Worm (Caenorhabditis elegans) whole organism, L4 larva: Measurements from ENCODE around the gene F09E5.16.

Experiments
- F37D6.2 ChIP-seq: sonication (generic microtip); optimal IDR thresholded peaks from 2 replicates; lab custom pipeline; 2016; ENCODE audit warnings: mild to moderate bottlenecking, missing genetic modification characterization, missing compliant biosample characterization
- ZK546.5 ChIP-seq, 2 experiments: sonication (generic microtip); optimal IDR thresholded peaks; 2 replicates each; lab custom pipeline; 2017; ENCODE audit warnings: missing biosample characterization in 2 of 2, missing genetic modification characterization in 2 of 2
- aha-1 ChIP-seq: fragments of 150-350 bp; peaks from one replicate; lab custom pipeline; 2014; ENCODE audit warnings: missing biosample characterization, missing genetic modification characterization
- ama-1 ChIP-seq: fragments of 150-350 bp; optimal IDR thresholded peaks from 2 replicates; lab custom pipeline; 2014; ENCODE audit warnings: inconsistent platforms, mixed read lengths
- arid-1 ChIP-seq: fragments of 200-800 bp; sonication (Bioruptor generic); conservative IDR thresholded peaks from 2 replicates; pipeline ENCODE4 v1.3.6; 2022; ENCODE audit warnings: missing genetic modification reagents, missing genetic modification characterization, missing compliant biosample characterization
- attf-4 ChIP-seq: sonication (generic microtip); optimal IDR thresholded peaks from 3 replicates; lab custom pipeline; 2017; ENCODE audit warnings: missing biosample characterization, missing genetic modification characterization
- ceh-20 ChIP-seq: fragments of 200-800 bp; sonication (Bioruptor generic); IDR thresholded peaks from 2 replicates; pipeline ENCODE4 v1.3.6; 2022; ENCODE audit warnings: missing genetic modification reagents, missing genetic modification characterization, missing compliant biosample characterization
- ceh-62 ChIP-seq: sonication (generic microtip); optimal IDR thresholded peaks from 2 replicates; lab custom pipeline; 2017; ENCODE audit warnings: missing biosample characterization, missing genetic modification characterization
- ceh-82 ChIP-seq: sonication (generic microtip); optimal IDR thresholded peaks from 2 replicates; lab custom pipeline; 2017; ENCODE audit warnings: missing biosample characterization, missing genetic modification characterization
- daf-19 ChIP-seq: fragments of 200-800 bp; sonication (Bioruptor generic); conservative IDR thresholded peaks from 2 replicates; pipeline ENCODE4 v1.3.6; 2022; ENCODE audit warnings: missing genetic modification characterization, missing compliant biosample characterization
- dmd-8 ChIP-seq: fragments of 200-800 bp; sonication (Bioruptor generic); IDR thresholded peaks from 2 replicates; pipeline ENCODE4 v1.3.6; 2022; ENCODE audit warnings: missing genetic modification characterization, missing compliant biosample characterization
- dpl-1 ChIP-seq: fragments of 150-350 bp; optimal IDR thresholded peaks from 2 replicates; lab custom pipeline; 2014; ENCODE audit warnings: missing biosample characterization, missing genetic modification reagents, missing genetic modification characterization
- duxl-1 ChIP-seq: sonication (generic microtip); optimal IDR thresholded peaks from 2 replicates; lab custom pipeline; 2016; ENCODE audit warnings: mild to moderate bottlenecking, missing genetic modification characterization, moderate library complexity, missing compliant biosample characterization; ENCODE audit not compliant: poor library complexity
- egl-27 ChIP-seq: sonication (generic microtip); optimal IDR thresholded peaks from 3 replicates; lab custom pipeline; 2017; ENCODE audit warnings: missing biosample characterization, missing genetic modification reagents, missing genetic modification characterization
- fos-1 ChIP-seq: fragments of 150-350 bp; optimal IDR thresholded peaks from 2 replicates; lab custom pipeline; 2014; ENCODE audit warnings: missing biosample characterization, missing genetic modification characterization
- gei-8 ChIP-seq: fragments of 200-800 bp; sonication (Bioruptor generic); optimal IDR thresholded peaks from 2 replicates; lab custom pipeline; 2018; ENCODE audit warnings: mild to moderate bottlenecking, missing genetic modification characterization, missing compliant biosample characterization
- hif-1 ChIP-seq, 2 experiments: sonication (generic microtip); optimal IDR thresholded peaks; 2 replicates each; lab custom pipeline; 2016 to 2017; ENCODE audit warnings: missing compliant biosample characterization in 2 of 2, missing genetic modification characterization in 2 of 2, missing genetic modification reagents in 2 of 2, missing genotype in 2 of 2, mild to moderate bottlenecking in 1 of 2
- hlh-11 ChIP-seq: fragments of 200-800 bp; sonication (Bioruptor generic); optimal IDR thresholded peaks from 2 replicates; lab custom pipeline; 2018; ENCODE audit warnings: mild to moderate bottlenecking, missing genetic modification characterization, missing compliant biosample characterization
- hlh-30 ChIP-seq: sonication (generic microtip); optimal IDR thresholded peaks from 2 replicates; lab custom pipeline; 2017; ENCODE audit warnings: antibody characterized with exemption, mild to moderate bottlenecking, missing genetic modification characterization, missing compliant biosample characterization; ENCODE audit not compliant: insufficient read depth
- jun-1 ChIP-seq: fragments of 150-350 bp; optimal IDR thresholded peaks from 2 replicates; lab custom pipeline; 2014; ENCODE audit warnings: missing biosample characterization, missing genetic modification reagents, missing genetic modification characterization
- lin-1 ChIP-seq: fragments of 200-800 bp; sonication (Bioruptor generic); IDR thresholded peaks from 2 replicates; pipeline ENCODE4 v1.3.6; 2022; ENCODE audit warnings: missing genetic modification reagents, missing genetic modification characterization, missing compliant biosample characterization
- lin-29 ChIP-seq: fragments of 200-800 bp; sonication (Bioruptor generic); IDR thresholded peaks from 2 replicates; pipeline ENCODE4 v1.3.6; 2022; ENCODE audit warnings: missing genetic modification reagents, missing genetic modification characterization, missing compliant biosample characterization
- lsy-2 ChIP-seq, 2 experiments: fragments of 150-350 bp in 1 of 2; sonication (generic microtip) in 1 of 2; optimal IDR thresholded peaks; 2 replicates each; lab custom pipeline; 2014 to 2017; ENCODE audit warnings: missing biosample characterization in 2 of 2, missing genetic modification characterization in 2 of 2
- mep-1 ChIP-seq: fragments of 150-350 bp; sonication (generic microtip); optimal IDR thresholded peaks from 3 replicates; lab custom pipeline; 2014; ENCODE audit warnings: missing biosample characterization, missing genetic modification characterization
- nhr-10 ChIP-seq: fragments of 150-350 bp; optimal IDR thresholded peaks from 2 replicates; lab custom pipeline; 2014; ENCODE audit warnings: missing biosample characterization, missing genetic modification characterization
- nhr-102 ChIP-seq: sonication (generic microtip); optimal IDR thresholded peaks from 2 replicates; lab custom pipeline; 2016; ENCODE audit warnings: mild to moderate bottlenecking, missing genetic modification characterization, moderate library complexity, missing compliant biosample characterization
- nhr-111 ChIP-seq: fragments of 200-800 bp; sonication (Bioruptor generic); optimal IDR thresholded peaks from 2 replicates; lab custom pipeline; 2018; ENCODE audit warnings: mild to moderate bottlenecking, missing genetic modification characterization, missing compliant biosample characterization
- nhr-25 ChIP-seq: sonication (generic microtip); optimal IDR thresholded peaks from 2 replicates; lab custom pipeline; 2017; ENCODE audit warnings: missing genetic modification characterization, mild to moderate bottlenecking, missing compliant biosample characterization, antibody characterized with exemption, moderate library complexity, borderline replicate concordance; ENCODE audit not compliant: insufficient read depth
- nhr-28 ChIP-seq: fragments of 150-350 bp; optimal IDR thresholded peaks from 2 replicates; lab custom pipeline; 2014; ENCODE audit warnings: missing biosample characterization, missing genetic modification characterization
- nhr-41 ChIP-seq: fragments of 200-800 bp; sonication (Bioruptor generic); IDR thresholded peaks from 2 replicates; pipeline ENCODE4 v1.3.6; 2022; ENCODE audit warnings: missing genetic modification reagents, missing genetic modification characterization, missing compliant biosample characterization
- nhr-42 ChIP-seq: fragments of 200-800 bp; sonication (Bioruptor generic); IDR thresholded peaks from 2 replicates; pipeline ENCODE4 v1.3.6; 2022; ENCODE audit warnings: missing genetic modification characterization, missing compliant biosample characterization
- nhr-76 ChIP-seq: fragments of 150-350 bp; optimal IDR thresholded peaks from 2 replicates; lab custom pipeline; 2014; ENCODE audit warnings: missing biosample characterization, missing genetic modification characterization
- sdz-12 ChIP-seq: fragments of 200-800 bp; sonication (Bioruptor generic); optimal IDR thresholded peaks from 2 replicates; lab custom pipeline; 2018; ENCODE audit warnings: mild to moderate bottlenecking, missing genetic modification characterization, missing compliant biosample characterization
- set-16 ChIP-seq: fragments of 200-800 bp; sonication (Bioruptor generic); IDR thresholded peaks from 2 replicates; pipeline ENCODE4 v1.3.6; 2022; ENCODE audit warnings: missing genetic modification reagents, missing genetic modification characterization, missing compliant biosample characterization
- skn-1 ChIP-seq: fragments of 150-350 bp; optimal IDR thresholded peaks from 2 replicates; lab custom pipeline; 2014; ENCODE audit warnings: missing biosample characterization, missing genetic modification characterization
- snpc-1.2 ChIP-seq: fragments of 200-800 bp; sonication (Bioruptor generic); IDR thresholded peaks from 2 replicates; pipeline ENCODE4 v1.3.6; 2022; ENCODE audit warnings: missing genetic modification reagents, missing genetic modification characterization, missing compliant biosample characterization
- tra-1 ChIP-seq: fragments of 200-800 bp; sonication (Bioruptor generic); IDR thresholded peaks from 2 replicates; pipeline ENCODE4 v1.3.6; 2022; ENCODE audit warnings: missing genetic modification reagents, missing genetic modification characterization, missing compliant biosample characterization
- unc-62 ChIP-seq, 3 experiments: fragments of 150-350 bp in 1 of 3; sonication (generic microtip); optimal IDR thresholded peaks in 2 of 3; peaks in 1 of 3; 1 replicate in 1 of 3; 2 replicates in 2 of 3; lab custom pipeline; 2014 to 2017; ENCODE audit warnings: missing biosample characterization in 3 of 3, missing genetic modification characterization in 3 of 3, missing genetic modification reagents in 3 of 3, missing genotype in 1 of 3
- zag-1 ChIP-seq: fragments of 150-350 bp; optimal IDR thresholded peaks from 2 replicates; lab custom pipeline; 2014; ENCODE audit warnings: missing biosample characterization, missing genetic modification characterization
- zfp-3 ChIP-seq: fragments of 200-800 bp; sonication (Bioruptor generic); conservative IDR thresholded peaks from 2 replicates; pipeline ENCODE4 v1.3.6; 2022; ENCODE audit warnings: missing genetic modification reagents, missing genetic modification characterization, missing compliant biosample characterization

The F09E5.16 gene

DNA sequence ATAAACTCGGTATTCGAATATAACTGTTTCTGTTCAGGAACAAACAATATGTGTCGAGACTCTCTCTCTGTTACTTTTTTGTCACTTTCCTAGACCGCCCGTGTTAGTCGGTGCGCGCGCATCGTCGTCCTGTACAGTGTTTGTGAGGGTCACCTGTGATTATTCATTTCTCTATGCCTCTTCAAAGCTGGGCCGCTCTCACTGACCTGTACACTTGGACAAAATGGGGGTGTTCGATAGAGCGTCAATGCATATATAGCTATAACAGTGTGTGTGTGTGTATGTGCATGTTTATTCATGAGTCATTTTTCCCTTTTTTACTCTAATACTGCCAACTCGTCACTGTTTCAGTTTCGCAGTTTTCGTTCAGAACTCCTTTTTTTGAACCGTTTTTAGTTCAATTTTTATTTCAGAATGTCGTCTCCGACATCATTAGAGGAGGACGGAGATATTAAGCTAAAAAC lies 14.1 kb upstream of the F09E5.16 start, which contains the start of gene pkc-3 (continued):
- TF ChIP-seq zfp-3 (GFP tag; lab: Robert Waterston, UW) (peak; percentile 61; the same call in 1 of the 2 replicates), nhr-111 (GFP tag; lab: Kevin White, UChicago) (no peak), nhr-76 (no peak), F37D6.2 (tag; lab: Kevin White, UChicago) (no peak), ceh-82 (tag; lab: Kevin White, UChicago) (no peak), ama-1 (lab: Kevin White, UChicago) (peak; percentile 70), duxl-1 (tag; lab: Kevin White, UChicago) (peak; percentile 50), lsy-2 (tag; optimal IDR thresholded peaks at IDR 0.05; lab: Kevin White, UChicago) (peak; percentile 40 to 74), skn-1 (tag; lab: Kevin White, UChicago) (no peak), arid-1 (GFP tag; lab: Robert Waterston, UW) (0 out of 2 replicates have a peak, but pooled peaks have one; percentile 25), daf-19 (no peak), lin-29 (GFP tag; lab: Robert Waterston, UW) (no peak), ceh-62 (no peak), fos-1 (tag; lab: Kevin White, UChicago) (no peak), snpc-1.2 (GFP tag; lab: Robert Waterston, UW) (peak; percentile 58; the same call in 1 of the 2 replicates), nhr-10 (tag; lab: Kevin White, UChicago) (peak; percentile 11), ZK546.5 (tag; optimal IDR thresholded peaks at IDR 0.05; lab: Kevin White, UChicago) (no peak), hlh-30 (tag; lab: Kevin White, UChicago) (peak; percentile 83), jun-1 (tag; lab: Kevin White, UChicago) (peak; percentile 40), hif-1 (tag; optimal IDR thresholded peaks at IDR 0.05; lab: Kevin White, UChicago) (peak; percentile 22), aha-1 (tag; lab: Kevin White, UChicago) (peak; percentile 99), tra-1 (no peak), hlh-11 (peak; percentile 93), nhr-25 (tag; lab: Kevin White, UChicago) (peak; percentile 95), lin-1 (GFP tag; lab: Robert Waterston, UW) (0 out of 2 replicates have a peak, but pooled peaks have one; percentile 53), attf-4 (tag; lab: Kevin White, UChicago) (no peak), zag-1 (tag; lab: Kevin White, UChicago) (no peak), nhr-102 (tag; lab: Kevin White, UChicago) (peak; percentile 59), dmd-8 (GFP tag; lab: Robert Waterston, UW) (0 out of 2 replicates have a peak, but pooled peaks have one; percentile 52), set-16 (no peak), unc-62 (GFP tag; optimal IDR thresholded peaks at IDR 0.05 in 1 of 2; lab: Kevin White, UChicago) (peak in 1 of 2 experiments; percentile 19), unc-62 (tag; optimal IDR thresholded peaks at IDR 0.05; lab: Kevin White, UChicago) (no peak), nhr-42 (peak; percentile 36; the same call in 1 of the 2 replicates), dpl-1 (GFP tag; lab: Kevin White, UChicago) (peak; percentile 38), mep-1 (tag; lab: Kevin White, UChicago) (peak; percentile 86), gei-8 (GFP tag; lab: Kevin White, UChicago) (peak; percentile 77)
- TF ChIP-seq, all 104 proteins: peak for 47

DNA sequence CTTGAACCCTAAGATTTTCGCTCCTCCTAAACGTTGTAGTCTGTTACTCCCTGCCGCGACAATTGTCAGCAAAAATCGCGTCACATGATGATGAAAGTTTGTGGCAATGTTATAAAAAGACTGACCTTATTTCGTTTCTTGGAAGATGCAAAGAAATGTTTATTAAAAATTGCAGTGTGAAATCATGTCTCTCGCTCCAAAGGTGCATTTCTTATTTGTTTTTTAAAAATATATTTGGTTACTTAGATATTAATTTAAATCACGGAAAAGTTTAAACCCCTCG lies 12.6 kb upstream of the F09E5.16 start:
- TF ChIP-seq sdz-12 (GFP tag; lab: Kevin White, UChicago), result no peak
- TF ChIP-seq nhr-28 (tag; lab: Kevin White, UChicago), result peak; percentile 44
- no peak for TF ChIP-seq nhr-41 (GFP tag; lab: Robert Waterston, UW)
- no peak for TF ChIP-seq ceh-20 (GFP tag; lab: Robert Waterston, UW)
- TF ChIP-seq lsy-2 (tag; optimal IDR thresholded peaks at IDR 0.05; lab: Kevin White, UChicago), result peak in 1 of 2 experiments; percentile 11
- TF ChIP-seq egl-27, result no peak
- peak; percentile 1 for TF ChIP-seq hlh-11
- TF ChIP-seq hlh-30 (tag; lab: Kevin White, UChicago), result peak; percentile 50
- TF ChIP-seq unc-62 (GFP tag; optimal IDR thresholded peaks at IDR 0.05 in 1 of 2; lab: Kevin White, UChicago), result peak in 1 of 2 experiments; percentile 49
- TF ChIP-seq unc-62 (tag; optimal IDR thresholded peaks at IDR 0.05; lab: Kevin White, UChicago), result no peak
